Worm (Caenorhabditis elegans) whole organism, late embryonic: ENCODE data around the gene F23F12.3.

ENCODE experiments used
- C08G9.2 ChIP-seq: sonication (generic microtip); optimal IDR thresholded peaks from 2 replicates; lab custom pipeline; 2016; ENCODE audit warnings: mild to moderate bottlenecking, missing genetic modification characterization, moderate library complexity, missing compliant biosample characterization
- ceh-48 ChIP-seq: sonication (generic microtip); optimal IDR thresholded peaks from 2 replicates; lab custom pipeline; 2016; ENCODE audit warnings: missing genetic modification characterization, inconsistent platforms, missing compliant biosample characterization
- ets-4 ChIP-seq: sonication (generic microtip); optimal IDR thresholded peaks from 2 replicates; lab custom pipeline; 2016; ENCODE audit warnings: missing genetic modification characterization, missing compliant biosample characterization
- unc-86 ChIP-seq: sonication (generic microtip); optimal IDR thresholded peaks from 2 replicates; lab custom pipeline; 2016; ENCODE audit warnings: missing genetic modification characterization, missing compliant biosample characterization
- ztf-16 ChIP-seq: sonication (generic microtip); optimal IDR thresholded peaks from 2 replicates; lab custom pipeline; 2017; ENCODE audit warnings: missing genetic modification characterization, missing compliant biosample characterization

DNA sequence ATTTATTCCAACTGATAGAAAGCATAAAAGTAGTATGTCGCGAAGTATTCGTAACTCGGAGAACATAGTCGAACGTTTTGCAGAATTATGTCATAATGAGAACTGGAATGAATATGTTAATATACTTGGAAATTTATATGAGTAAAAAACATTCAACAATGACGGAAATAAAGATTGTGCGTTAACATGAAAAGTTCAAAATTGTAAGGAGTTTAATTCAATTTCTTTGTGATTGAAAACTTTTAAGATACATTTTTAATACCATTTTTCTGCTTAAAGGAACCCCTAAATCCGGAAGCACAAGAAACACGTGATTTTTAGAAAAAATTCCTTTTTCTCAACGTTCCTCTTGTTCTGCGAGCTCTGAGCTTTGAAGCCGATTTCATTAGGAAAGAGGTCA is 25.2 kb downstream of the F23F12.3 start, which contains the start of gene oig-1:
- TF ChIP-seq C08G9.2 (no peak), ceh-48 (tag; lab: Kevin White, UChicago) (no peak), ets-4 (tag; lab: Kevin White, UChicago) (no peak), ztf-16 (no peak), unc-86 (tag; lab: Kevin White, UChicago) (no peak)
